Fruit fly (Drosophila melanogaster) S2 (cell line): ENCODE results near the gene Sse.

Experiments used
- CG8478 ChIP-seq: fragments of >200 bp; optimal IDR thresholded peaks from 2 replicates; lab custom pipeline; 2018
- CTCF ChIP-seq, 2 experiments: fragments of >200 bp; optimal IDR thresholded peaks; 2 replicates each; lab custom pipeline; 2018

DNA sequence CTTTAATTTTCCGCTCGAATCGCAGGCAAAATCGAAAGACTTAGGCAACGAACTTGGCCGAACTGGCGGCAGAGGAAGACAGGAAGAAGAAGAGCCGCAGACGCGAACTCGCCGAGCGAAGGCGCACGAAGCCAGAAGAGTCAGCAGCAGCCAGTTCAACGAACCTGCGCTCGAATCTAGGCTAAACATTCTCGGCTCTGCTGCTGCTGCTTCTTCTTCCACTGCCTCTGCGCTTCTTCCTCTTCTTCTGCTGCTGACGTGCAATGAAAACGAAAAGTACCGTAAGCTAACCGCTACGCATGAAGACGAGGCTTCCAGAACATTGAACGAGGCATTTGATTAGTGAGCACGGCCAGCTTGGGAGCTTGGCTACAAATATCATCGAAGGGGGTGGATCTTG is 45.6 kb downstream of the Sse start:
- TF ChIP-seq CG8478 (lab: Kevin White, UChicago) (no peak), CTCF (optimal IDR thresholded peaks at IDR 0.05; lab: Kevin White, UChicago) (no peak)
